Worm (Caenorhabditis elegans) whole organism, L3 larva: ENCODE data around the gene C29F9.6.
A peak's percentile ranks its signal among the peaks of the same experiment; 100 is the strongest.

ENCODE experiments used
- R02D3.7 ChIP-seq: fragments of 150-350 bp; optimal IDR thresholded peaks from 2 replicates; lab custom pipeline; 2014; ENCODE audit warnings: missing biosample characterization, missing genetic modification characterization
- ZK546.5 ChIP-seq: sonication (generic microtip); optimal IDR thresholded peaks from 2 replicates; lab custom pipeline; 2017; ENCODE audit warnings: missing biosample characterization, missing genetic modification characterization
- aly-2 ChIP-seq: fragments of 150-350 bp; optimal IDR thresholded peaks from 2 replicates; lab custom pipeline; 2014; ENCODE audit warnings: missing biosample characterization, missing genetic modification characterization
- ama-1 ChIP-seq: fragments of 150-350 bp; optimal IDR thresholded peaks from 2 replicates; lab custom pipeline; 2018
- ceh-16 ChIP-seq: sonication (generic microtip); optimal IDR thresholded peaks from 2 replicates; lab custom pipeline; 2017; ENCODE audit warnings: missing biosample characterization, missing genetic modification characterization
- ceh-28 ChIP-seq: fragments of 150-350 bp; optimal IDR thresholded peaks from 2 replicates; lab custom pipeline; 2014; ENCODE audit warnings: missing biosample characterization, missing genetic modification reagents, missing genetic modification characterization
- ceh-82 ChIP-seq: fragments of 150-350 bp; optimal IDR thresholded peaks from 2 replicates; lab custom pipeline; 2014; ENCODE audit warnings: missing biosample characterization, missing genetic modification characterization
- daf-12 ChIP-seq: fragments of 150-350 bp; optimal IDR thresholded peaks from 2 replicates; lab custom pipeline; 2014; ENCODE audit warnings: missing biosample characterization, missing genetic modification reagents, missing genetic modification characterization
- egl-27 ChIP-seq: sonication (generic microtip); optimal IDR thresholded peaks from 4 replicates; lab custom pipeline; 2017; ENCODE audit warnings: missing biosample characterization, missing genetic modification reagents, missing genetic modification characterization
- egl-5 ChIP-seq: fragments of 150-350 bp; optimal IDR thresholded peaks from 2 replicates; lab custom pipeline; 2017; ENCODE audit warnings: missing biosample characterization, missing genetic modification reagents, missing genetic modification characterization, inconsistent platforms
- elt-1 ChIP-seq: fragments of 150-350 bp; optimal IDR thresholded peaks from 2 replicates; lab custom pipeline; 2014; ENCODE audit warnings: missing biosample characterization, missing genetic modification characterization
- elt-2 ChIP-seq: sonication (generic microtip); optimal IDR thresholded peaks from 2 replicates; lab custom pipeline; 2016; ENCODE audit warnings: missing genetic modification reagents, mild to moderate bottlenecking, missing genetic modification characterization, missing compliant biosample characterization
- elt-3 ChIP-seq, 3 experiments: fragments of 150-350 bp in 1 of 3; sonication (generic microtip) in 2 of 3; optimal IDR thresholded peaks; 2 replicates in 2 of 3; 4 replicates in 1 of 3; lab custom pipeline; 2014 to 2017; ENCODE audit warnings: missing biosample characterization in 3 of 3, missing genetic modification characterization in 3 of 3
- eor-1 ChIP-seq, 2 experiments: fragments of 150-350 bp; optimal IDR thresholded peaks; 2 replicates each; lab custom pipeline; 2014 to 2018; ENCODE audit warnings: missing biosample characterization in 2 of 2, missing genetic modification characterization in 2 of 2
- fkh-10 ChIP-seq: sonication (generic microtip); optimal IDR thresholded peaks from 2 replicates; lab custom pipeline; 2017; ENCODE audit warnings: missing biosample characterization, missing genetic modification reagents, missing genetic modification characterization
- fkh-2 ChIP-seq: fragments of 150-350 bp; optimal IDR thresholded peaks from 2 replicates; lab custom pipeline; 2014; ENCODE audit warnings: missing biosample characterization, missing genetic modification reagents, missing genetic modification characterization
- fos-1 ChIP-seq: fragments of 150-350 bp; optimal IDR thresholded peaks from 2 replicates; lab custom pipeline; 2014; ENCODE audit warnings: missing biosample characterization, missing genetic modification characterization
- hmg-11 ChIP-seq: sonication (generic microtip); optimal IDR thresholded peaks from 2 replicates; lab custom pipeline; 2016; ENCODE audit warnings: missing genetic modification characterization, missing compliant biosample characterization
- jun-1 ChIP-seq: fragments of 150-350 bp; optimal IDR thresholded peaks from 2 replicates; lab custom pipeline; 2014; ENCODE audit warnings: missing biosample characterization, missing genetic modification reagents, missing genetic modification characterization
- lin-15B ChIP-seq: fragments of 150-350 bp; optimal IDR thresholded peaks from 2 replicates; lab custom pipeline; 2014; ENCODE audit warnings: missing biosample characterization, missing genetic modification characterization
- lin-39 ChIP-seq: fragments of 150-350 bp; optimal IDR thresholded peaks from 2 replicates; lab custom pipeline; 2018; ENCODE audit warnings: missing biosample characterization, missing genetic modification reagents, missing genetic modification characterization
- lsy-12 ChIP-seq: sonication (generic microtip); optimal IDR thresholded peaks from 2 replicates; lab custom pipeline; 2016; ENCODE audit warnings: mild to moderate bottlenecking, missing genetic modification characterization, missing compliant biosample characterization
- mdl-1 ChIP-seq: fragments of 150-350 bp; optimal IDR thresholded peaks from 2 replicates; lab custom pipeline; 2014; ENCODE audit warnings: missing biosample characterization, missing genetic modification characterization
- mml-1 ChIP-seq: fragments of 150-350 bp; sonication (generic microtip); optimal IDR thresholded peaks from 3 replicates; lab custom pipeline; 2014; ENCODE audit warnings: missing biosample characterization, missing genetic modification characterization
- nfya-1 ChIP-seq: sonication (generic microtip); optimal IDR thresholded peaks from 2 replicates; lab custom pipeline; 2017; ENCODE audit warnings: missing genetic modification characterization, mild to moderate bottlenecking, missing compliant biosample characterization, antibody characterized with exemption, moderate library complexity; ENCODE audit not compliant: insufficient read depth
- nhr-12 ChIP-seq: fragments of 150-350 bp; optimal IDR thresholded peaks from 2 replicates; lab custom pipeline; 2014; ENCODE audit warnings: missing biosample characterization, missing genetic modification characterization
- nhr-23 ChIP-seq: fragments of 150-350 bp; optimal IDR thresholded peaks from 2 replicates; lab custom pipeline; 2014; ENCODE audit warnings: missing biosample characterization, missing genetic modification reagents, missing genetic modification characterization
- nhr-237 ChIP-seq: fragments of 150-350 bp; optimal IDR thresholded peaks from 2 replicates; lab custom pipeline; 2014; ENCODE audit warnings: missing biosample characterization, missing genetic modification characterization
- nhr-25 ChIP-seq: sonication (generic microtip); optimal IDR thresholded peaks from 2 replicates; lab custom pipeline; 2017; ENCODE audit warnings: missing biosample characterization, missing genetic modification characterization
- nhr-43 ChIP-seq: sonication (generic microtip); optimal IDR thresholded peaks from 2 replicates; lab custom pipeline; 2016; ENCODE audit warnings: mild to moderate bottlenecking, missing genetic modification characterization, missing compliant biosample characterization; ENCODE audit not compliant: poor library complexity, severe bottlenecking
- nhr-67 ChIP-seq: fragments of 150-350 bp; optimal IDR thresholded peaks from 2 replicates; lab custom pipeline; 2014; ENCODE audit warnings: missing biosample characterization, missing genetic modification characterization
- nhr-76 ChIP-seq: fragments of 150-350 bp; sonication (generic microtip); optimal IDR thresholded peaks from 5 replicates; lab custom pipeline; 2014; ENCODE audit warnings: missing biosample characterization, missing genetic modification characterization
- nhr-77 ChIP-seq: fragments of 150-350 bp; optimal IDR thresholded peaks from 2 replicates; lab custom pipeline; 2014; ENCODE audit warnings: missing biosample characterization, missing genetic modification characterization
- pha-4 ChIP-seq: fragments of 150-350 bp; optimal IDR thresholded peaks from 2 replicates; lab custom pipeline; 2014; ENCODE audit warnings: missing biosample characterization, missing genetic modification reagents, missing genetic modification characterization
- pqm-1 ChIP-seq: fragments of 150-350 bp; optimal IDR thresholded peaks from 2 replicates; lab custom pipeline; 2017; ENCODE audit warnings: missing biosample characterization, missing genetic modification characterization, inconsistent platforms
- sea-2 ChIP-seq: fragments of 150-350 bp; sonication (generic microtip); optimal IDR thresholded peaks from 4 replicates; lab custom pipeline; 2014; ENCODE audit warnings: missing biosample characterization, missing genetic modification reagents, missing genetic modification characterization
- skn-1 ChIP-seq: fragments of 150-350 bp; optimal IDR thresholded peaks from 2 replicates; lab custom pipeline; 2014; ENCODE audit warnings: missing biosample characterization, missing genetic modification characterization
- snpc-4 ChIP-seq: fragments of 150-350 bp; optimal IDR thresholded peaks from 2 replicates; lab custom pipeline; 2014; ENCODE audit warnings: missing biosample characterization, missing genetic modification characterization
- tbx-2 ChIP-seq: sonication (generic microtip); optimal IDR thresholded peaks from 2 replicates; lab custom pipeline; 2016; ENCODE audit warnings: mild to moderate bottlenecking, missing genetic modification characterization, missing compliant biosample characterization
- unc-39 ChIP-seq: sonication (generic microtip); optimal IDR thresholded peaks from 4 replicates; lab custom pipeline; 2017; ENCODE audit warnings: missing biosample characterization, missing genetic modification characterization
- ztf-11 ChIP-seq: fragments of 150-350 bp; optimal IDR thresholded peaks from 2 replicates; lab custom pipeline; 2014; ENCODE audit warnings: missing biosample characterization, missing genetic modification characterization
- ztf-4 ChIP-seq: fragments of 150-350 bp; optimal IDR thresholded peaks from 2 replicates; lab custom pipeline; 2014; ENCODE audit warnings: missing biosample characterization, missing genetic modification characterization

Gene C29F9.6

ce11 chrIII:114603-115002 lies at the start of gene C29F9.6:
Gene C29F9.6 (plus strand): TSS chrIII:114903.
- TF ChIP-seq nhr-43, result no peak
- TF ChIP-seq aly-2 (tag; lab: Kevin White, UChicago), result no peak
- TF ChIP-seq ztf-11 (tag; lab: Kevin White, UChicago), result no peak
- no peak for TF ChIP-seq egl-5 (tag; lab: Kevin White, UChicago)
- no peak for TF ChIP-seq skn-1 (tag; lab: Kevin White, UChicago)
- TF ChIP-seq nhr-237 (tag; lab: Kevin White, UChicago), result no peak
- TF ChIP-seq ZK546.5 (tag; lab: Kevin White, UChicago), result no peak
- no peak for TF ChIP-seq ceh-16 (tag; lab: Kevin White, UChicago)
- no peak for TF ChIP-seq daf-12 (tag; lab: Kevin White, UChicago)
- no peak for TF ChIP-seq pqm-1 (tag; lab: Kevin White, UChicago)
- no peak for TF ChIP-seq nhr-76
- TF ChIP-seq ceh-28 (tag; lab: Kevin White, UChicago), result no peak
- no peak for TF ChIP-seq pha-4 (tag; lab: Kevin White, UChicago)

DNA sequence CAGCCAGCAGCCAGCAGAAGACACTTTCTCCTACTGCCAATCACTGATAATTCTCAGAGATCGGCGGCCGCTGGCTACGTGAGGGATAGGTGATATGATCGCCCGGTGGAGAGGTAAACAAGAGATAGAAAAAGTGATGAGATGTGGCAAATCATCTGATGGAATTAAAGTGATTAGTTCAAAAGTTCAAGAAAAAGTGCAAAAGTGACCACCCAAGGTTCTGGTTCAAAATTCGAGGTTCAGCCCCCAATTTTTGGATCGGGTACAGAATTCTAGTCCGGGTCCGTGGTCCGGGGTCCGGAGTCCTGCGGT lies 49.1 kb upstream of the C29F9.6 start:
- no peak for TF ChIP-seq ceh-82 (tag; lab: Kevin White, UChicago)
- TF ChIP-seq lin-39 (tag; lab: Kevin White, UChicago), result peak; percentile 24

DNA sequence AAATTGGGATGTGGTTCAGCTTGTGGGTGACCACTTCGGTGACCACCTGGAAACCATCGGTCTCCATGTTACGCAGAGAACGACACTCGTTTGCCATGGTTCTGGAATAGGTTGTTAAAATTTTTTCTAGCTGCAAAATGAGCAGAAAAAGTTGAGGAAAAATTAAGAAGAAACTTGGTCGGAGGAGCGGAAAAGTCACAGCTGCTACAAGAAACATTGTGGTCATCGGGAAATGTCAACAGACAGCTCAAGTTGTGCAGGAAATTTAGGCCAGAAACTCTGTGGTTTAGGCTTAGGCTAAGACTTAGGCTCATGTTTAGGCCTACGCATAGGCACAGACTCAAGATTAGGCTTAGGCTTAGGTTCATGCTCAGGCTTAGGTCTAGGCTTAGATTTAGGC lies 48.5 kb upstream of the C29F9.6 start, which contains the start of gene pck-1:
pck-1 (minus strand) TSS at position 101 of the 400 bp plus-strand sequence.
- TF ChIP-seq nfya-1 (tag; lab: Kevin White, UChicago), result no peak
- no peak for TF ChIP-seq nhr-12 (tag; lab: Kevin White, UChicago)
- TF ChIP-seq egl-27 (tag; lab: Kevin White, UChicago), result no peak
- no peak for TF ChIP-seq R02D3.7 (tag; lab: Kevin White, UChicago)
- TF ChIP-seq pha-4 (tag; lab: Kevin White, UChicago), result no peak
- TF ChIP-seq fkh-2 (tag; lab: Kevin White, UChicago), result no peak
- TF ChIP-seq nhr-77, result no peak

DNA sequence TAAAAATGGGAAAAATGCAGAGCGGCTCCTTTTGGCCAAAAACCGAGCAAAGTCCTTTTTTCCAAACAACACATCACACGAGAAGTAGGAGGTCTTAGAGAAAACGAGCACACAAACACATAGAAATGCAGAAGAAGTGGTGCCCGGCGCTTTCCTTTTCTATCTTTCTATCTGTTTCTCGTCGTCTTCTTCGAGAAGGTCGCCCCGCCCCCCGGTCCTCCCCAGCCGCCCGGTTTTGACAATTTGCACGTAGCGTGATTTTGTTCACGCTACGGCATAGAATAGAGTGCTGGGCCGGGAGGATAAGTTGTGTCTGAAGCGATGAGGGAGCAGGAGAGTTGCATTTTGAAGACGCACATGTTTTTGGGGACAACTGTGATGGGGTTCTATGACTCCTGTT lies 47.7 kb upstream of the C29F9.6 start:
- peak; percentile 88 for TF ChIP-seq ama-1 (lab: Kevin White, UChicago)
- no peak for TF ChIP-seq jun-1 (tag; lab: Kevin White, UChicago)
- no peak for TF ChIP-seq elt-1 (tag; lab: Kevin White, UChicago)
- no peak for TF ChIP-seq snpc-4 (tag; lab: Kevin White, UChicago)
- no peak for TF ChIP-seq fkh-2 (tag; lab: Kevin White, UChicago)
- TF ChIP-seq tbx-2 (tag; lab: Kevin White, UChicago), result no peak
- no peak for TF ChIP-seq unc-39
- no peak for TF ChIP-seq mml-1
- TF ChIP-seq fkh-10 (GFP tag; lab: Kevin White, UChicago), result no peak
- peak; percentile 81 for TF ChIP-seq lin-39 (tag; lab: Kevin White, UChicago)
- peak; percentile 19 for TF ChIP-seq lin-15B (tag; lab: Kevin White, UChicago)
- TF ChIP-seq fos-1, result no peak
- TF ChIP-seq pqm-1 (tag; lab: Kevin White, UChicago), result no peak
- no peak for TF ChIP-seq ztf-4 (tag; lab: Kevin White, UChicago)
- TF ChIP-seq hmg-11 (tag; lab: Kevin White, UChicago), result peak; percentile 42
- TF ChIP-seq mdl-1 (tag; lab: Kevin White, UChicago), result no peak
- no peak for TF ChIP-seq nhr-77
- TF ChIP-seq daf-12 (tag; lab: Kevin White, UChicago), result no peak
- TF ChIP-seq nhr-25 (tag; lab: Kevin White, UChicago), result no peak
- no peak for TF ChIP-seq ZK546.5 (tag; lab: Kevin White, UChicago)
- no peak for TF ChIP-seq elt-3 (tag; optimal IDR thresholded peaks at IDR 0.05; lab: Kevin White, UChicago)
- TF ChIP-seq eor-1 (tag; optimal IDR thresholded peaks at IDR 0.05; lab: Kevin White, UChicago), result no peak
- no peak for TF ChIP-seq nhr-76
- TF ChIP-seq lsy-12 (tag; lab: Kevin White, UChicago), result no peak
- no peak for TF ChIP-seq elt-2 (tag; lab: Kevin White, UChicago)
- TF ChIP-seq ceh-82 (tag; lab: Kevin White, UChicago), result no peak
- no peak for TF ChIP-seq nhr-12 (tag; lab: Kevin White, UChicago)
- TF ChIP-seq nhr-67 (tag; lab: Kevin White, UChicago), result no peak
- no peak for TF ChIP-seq nhr-23 (tag; lab: Kevin White, UChicago)
- TF ChIP-seq pha-4 (tag; lab: Kevin White, UChicago), result no peak
- TF ChIP-seq nhr-43, result no peak
- TF ChIP-seq egl-5 (tag; lab: Kevin White, UChicago), result no peak
- no peak for TF ChIP-seq sea-2 (GFP tag; lab: Kevin White, UChicago)
- TF ChIP-seq R02D3.7 (tag; lab: Kevin White, UChicago), result no peak
- TF ChIP-seq nfya-1 (tag; lab: Kevin White, UChicago), result peak; percentile 66
